Worm (Caenorhabditis elegans) whole organism, L4 larva: Measurements from ENCODE around the gene ZK822.10.

Experiments
- D1046.2 ChIP-seq: fragments of 200-800 bp; sonication (Bioruptor generic); IDR thresholded peaks from 2 replicates; pipeline ENCODE4 v1.3.6; 2022; ENCODE audit warnings: missing genetic modification characterization, missing compliant biosample characterization
- F37D6.2 ChIP-seq: sonication (generic microtip); optimal IDR thresholded peaks from 2 replicates; lab custom pipeline; 2016; ENCODE audit warnings: mild to moderate bottlenecking, missing genetic modification characterization, missing compliant biosample characterization
- T20F7.1 ChIP-seq: fragments of 200-800 bp; sonication (Bioruptor generic); optimal IDR thresholded peaks from 2 replicates; lab custom pipeline; 2018; ENCODE audit warnings: mild to moderate bottlenecking, missing genetic modification characterization, missing compliant biosample characterization
- T26A8.4 ChIP-seq: fragments of 200-800 bp; sonication (Bioruptor generic); IDR thresholded peaks from 2 replicates; pipeline ENCODE4 v1.3.6; 2022; ENCODE audit warnings: missing genetic modification characterization, missing compliant biosample characterization
- Y105C5A.15 ChIP-seq: fragments of 200-800 bp; sonication (Bioruptor generic); IDR thresholded peaks from 2 replicates; pipeline ENCODE4 v1.3.6; 2022; ENCODE audit warnings: missing genetic modification characterization, missing compliant biosample characterization
- Y48G9A.11 ChIP-seq: fragments of 200-800 bp; sonication (Bioruptor generic); IDR thresholded peaks from 2 replicates; pipeline ENCODE4 v1.3.6; 2022; ENCODE audit warnings: missing genetic modification reagents, missing genetic modification characterization, missing compliant biosample characterization
- aha-1 ChIP-seq: fragments of 150-350 bp; peaks from one replicate; lab custom pipeline; 2014; ENCODE audit warnings: missing biosample characterization, missing genetic modification characterization
- arid-1 ChIP-seq: fragments of 200-800 bp; sonication (Bioruptor generic); conservative IDR thresholded peaks from 2 replicates; pipeline ENCODE4 v1.3.6; 2022; ENCODE audit warnings: missing genetic modification reagents, missing genetic modification characterization, missing compliant biosample characterization
- attf-4 ChIP-seq: sonication (generic microtip); optimal IDR thresholded peaks from 3 replicates; lab custom pipeline; 2017; ENCODE audit warnings: missing biosample characterization, missing genetic modification characterization
- ceh-28 ChIP-seq: fragments of 150-350 bp; optimal IDR thresholded peaks from 2 replicates; lab custom pipeline; 2014; ENCODE audit warnings: missing biosample characterization, missing genetic modification reagents, missing genetic modification characterization
- ceh-32 ChIP-seq: sonication (generic microtip); optimal IDR thresholded peaks from 2 replicates; lab custom pipeline; 2016; ENCODE audit warnings: mild to moderate bottlenecking, missing genetic modification characterization, missing compliant biosample characterization; ENCODE audit not compliant: poor library complexity
- ceh-62 ChIP-seq: sonication (generic microtip); optimal IDR thresholded peaks from 2 replicates; lab custom pipeline; 2017; ENCODE audit warnings: missing biosample characterization, missing genetic modification characterization
- daf-16 ChIP-seq, 3 experiments: sonication (generic microtip); optimal IDR thresholded peaks; 2 replicates each; lab custom pipeline; 2016 to 2017; ENCODE audit warnings: missing genetic modification characterization in 3 of 3, missing genetic modification reagents in 3 of 3, mild to moderate bottlenecking in 2 of 3, missing compliant biosample characterization in 2 of 3, missing biosample characterization in 1 of 3, moderate library complexity in 1 of 3
- daf-19 ChIP-seq: fragments of 200-800 bp; sonication (Bioruptor generic); conservative IDR thresholded peaks from 2 replicates; pipeline ENCODE4 v1.3.6; 2022; ENCODE audit warnings: missing genetic modification characterization, missing compliant biosample characterization
- dmd-6 ChIP-seq: fragments of 200-800 bp; sonication (Bioruptor generic); IDR thresholded peaks from 2 replicates; pipeline ENCODE4 v1.3.6; 2022; ENCODE audit warnings: missing genetic modification reagents, missing genetic modification characterization, missing compliant biosample characterization
- dmd-9 ChIP-seq: fragments of 200-800 bp; sonication (Bioruptor generic); IDR thresholded peaks from 2 replicates; pipeline ENCODE4 v1.3.6; 2022; ENCODE audit warnings: missing genetic modification reagents, missing genetic modification characterization, missing compliant biosample characterization
- dve-1 ChIP-seq: sonication (generic microtip); optimal IDR thresholded peaks from 2 replicates; lab custom pipeline; 2017; ENCODE audit warnings: antibody characterized with exemption, mild to moderate bottlenecking, missing genetic modification characterization, missing compliant biosample characterization; ENCODE audit not compliant: insufficient read depth
- fos-1 ChIP-seq: fragments of 150-350 bp; optimal IDR thresholded peaks from 2 replicates; lab custom pipeline; 2014; ENCODE audit warnings: missing biosample characterization, missing genetic modification characterization
- hif-1 ChIP-seq, 2 experiments: sonication (generic microtip); optimal IDR thresholded peaks; 2 replicates each; lab custom pipeline; 2016 to 2017; ENCODE audit warnings: missing compliant biosample characterization in 2 of 2, missing genetic modification characterization in 2 of 2, missing genetic modification reagents in 2 of 2, missing genotype in 2 of 2, mild to moderate bottlenecking in 1 of 2
- hlh-11 ChIP-seq: fragments of 200-800 bp; sonication (Bioruptor generic); optimal IDR thresholded peaks from 2 replicates; lab custom pipeline; 2018; ENCODE audit warnings: mild to moderate bottlenecking, missing genetic modification characterization, missing compliant biosample characterization
- hmg-1.1 ChIP-seq: fragments of 200-800 bp; sonication (Bioruptor generic); IDR thresholded peaks from 2 replicates; pipeline ENCODE4 v1.3.6; 2022; ENCODE audit warnings: missing genetic modification reagents, missing genetic modification characterization, missing compliant biosample characterization
- lin-1 ChIP-seq: fragments of 200-800 bp; sonication (Bioruptor generic); IDR thresholded peaks from 2 replicates; pipeline ENCODE4 v1.3.6; 2022; ENCODE audit warnings: missing genetic modification reagents, missing genetic modification characterization, missing compliant biosample characterization
- lir-3 ChIP-seq: sonication (generic microtip); optimal IDR thresholded peaks from 2 replicates; lab custom pipeline; 2016; ENCODE audit warnings: mild to moderate bottlenecking, missing genetic modification characterization, missing compliant biosample characterization
- lsy-2 ChIP-seq, 2 experiments: fragments of 150-350 bp in 1 of 2; sonication (generic microtip) in 1 of 2; optimal IDR thresholded peaks; 2 replicates each; lab custom pipeline; 2014 to 2017; ENCODE audit warnings: missing biosample characterization in 2 of 2, missing genetic modification characterization in 2 of 2
- madf-5 ChIP-seq, 2 experiments: fragments of 200-800 bp; sonication (Bioruptor generic); IDR thresholded peaks; 2 replicates each; pipeline ENCODE4 v1.3.6; 2022; ENCODE audit warnings: missing compliant biosample characterization in 2 of 2, missing genetic modification characterization in 2 of 2
- mdt-29 ChIP-seq: fragments of 200-800 bp; sonication (Bioruptor generic); IDR thresholded peaks from 2 replicates; pipeline ENCODE4 v1.3.6; 2022; ENCODE audit warnings: missing genetic modification reagents, missing genetic modification characterization, missing compliant biosample characterization
- mep-1 ChIP-seq: fragments of 150-350 bp; sonication (generic microtip); optimal IDR thresholded peaks from 3 replicates; lab custom pipeline; 2014; ENCODE audit warnings: missing biosample characterization, missing genetic modification characterization
- mxl-2 ChIP-seq: fragments of 200-800 bp; sonication (Bioruptor generic); conservative IDR thresholded peaks from 2 replicates; pipeline ENCODE4 v1.3.6; 2022; ENCODE audit warnings: missing genetic modification reagents, missing genetic modification characterization, missing compliant biosample characterization
- nhr-10 ChIP-seq: fragments of 150-350 bp; optimal IDR thresholded peaks from 2 replicates; lab custom pipeline; 2014; ENCODE audit warnings: missing biosample characterization, missing genetic modification characterization
- nhr-28 ChIP-seq: fragments of 150-350 bp; optimal IDR thresholded peaks from 2 replicates; lab custom pipeline; 2014; ENCODE audit warnings: missing biosample characterization, missing genetic modification characterization
- nhr-42 ChIP-seq: fragments of 200-800 bp; sonication (Bioruptor generic); IDR thresholded peaks from 2 replicates; pipeline ENCODE4 v1.3.6; 2022; ENCODE audit warnings: missing genetic modification characterization, missing compliant biosample characterization
- nhr-77 ChIP-seq: fragments of 150-350 bp; optimal IDR thresholded peaks from 2 replicates; lab custom pipeline; 2014; ENCODE audit warnings: missing biosample characterization, missing genetic modification characterization
- pha-4 ChIP-seq, 2 experiments: fragments of 150-350 bp in 1 of 2; fragments of 200-800 bp in 1 of 2; sonication (Bioruptor generic) in 1 of 2; IDR thresholded peaks in 1 of 2; optimal IDR thresholded peaks in 1 of 2; 2 replicates each; pipeline versions ENCODE4 v1.3.6 to Lab custom; 2014 to 2022; ENCODE audit warnings: missing genetic modification characterization in 2 of 2, missing genetic modification reagents in 2 of 2, missing biosample characterization in 1 of 2, missing compliant biosample characterization in 1 of 2
- php-3 ChIP-seq: fragments of 200-800 bp; sonication (Bioruptor generic); IDR thresholded peaks from 2 replicates; pipeline ENCODE4 v1.3.6; 2022; ENCODE audit warnings: missing genetic modification reagents, missing genetic modification characterization, missing compliant biosample characterization
- pqm-1 ChIP-seq: sonication (generic microtip); optimal IDR thresholded peaks from 2 replicates; lab custom pipeline; 2017; ENCODE audit warnings: missing biosample characterization, missing genetic modification characterization
- unc-62 ChIP-seq, 3 experiments: fragments of 150-350 bp in 1 of 3; sonication (generic microtip); optimal IDR thresholded peaks in 2 of 3; peaks in 1 of 3; 1 replicate in 1 of 3; 2 replicates in 2 of 3; lab custom pipeline; 2014 to 2017; ENCODE audit warnings: missing biosample characterization in 3 of 3, missing genetic modification characterization in 3 of 3, missing genetic modification reagents in 3 of 3, missing genotype in 1 of 3
- zfp-2 ChIP-seq: sonication (generic microtip); optimal IDR thresholded peaks from 2 replicates; lab custom pipeline; 2016; ENCODE audit warnings: mild to moderate bottlenecking, missing genetic modification characterization, missing compliant biosample characterization
- ztf-11 ChIP-seq: fragments of 150-350 bp; optimal IDR thresholded peaks from 2 replicates; lab custom pipeline; 2014; ENCODE audit warnings: missing biosample characterization, missing genetic modification characterization
- ztf-7 ChIP-seq: fragments of 150-350 bp; optimal IDR thresholded peaks from 2 replicates; lab custom pipeline; 2014; ENCODE audit warnings: missing biosample characterization, missing genetic modification characterization

The ZK822.10 gene

ce11 chrIV:11902832-11903231 lies 14.1 kb upstream of the ZK822.10 start (continued):
- TF ChIP-seq ceh-32 (tag; lab: Kevin White, UChicago): no peak
- no peak for TF ChIP-seq pqm-1 (tag; lab: Kevin White, UChicago)
- no peak for TF ChIP-seq hif-1 (tag; optimal IDR thresholded peaks at IDR 0.05; lab: Kevin White, UChicago)
- TF ChIP-seq hmg-1.1: no peak
- no peak for TF ChIP-seq mdt-29 (GFP tag; lab: Robert Waterston, UW)
- TF ChIP-seq ceh-28 (tag; lab: Kevin White, UChicago): no peak
- TF ChIP-seq mxl-2 (GFP tag; lab: Robert Waterston, UW): no peak
- TF ChIP-seq hlh-11 (tag; lab: Kevin White, UChicago): peak; percentile 24
- peak; percentile 27 for TF ChIP-seq dve-1 (tag; lab: Kevin White, UChicago)
- TF ChIP-seq ztf-11: no peak
- peak; percentile 8 for TF ChIP-seq nhr-28 (tag; lab: Kevin White, UChicago)
- TF ChIP-seq ztf-7: no peak
- TF ChIP-seq aha-1 (tag; lab: Kevin White, UChicago): peak; percentile 55
- no peak for TF ChIP-seq ceh-62 (tag; lab: Kevin White, UChicago)
- no peak for TF ChIP-seq daf-19 (GFP tag; lab: Robert Waterston, UW)
- TF ChIP-seq lir-3: no peak
- TF ChIP-seq madf-5 (GFP tag; IDR thresholded peaks at IDR 0.05; lab: Robert Waterston, UW): no peak
- TF ChIP-seq Y105C5A.15 (GFP tag; lab: Robert Waterston, UW): no peak

ce11 chrIV:11903676-11904075 lies 13.3 kb upstream of the ZK822.10 start:
- TF ChIP-seq aha-1 (tag; lab: Kevin White, UChicago): peak; percentile 24
- no peak for TF ChIP-seq attf-4 (tag; lab: Kevin White, UChicago)
- TF ChIP-seq, all 104 proteins: peak for 1

- no peak for TF ChIP-seq Y48G9A.11
- no peak for TF ChIP-seq hlh-11 (tag; lab: Kevin White, UChicago)
Measured at ce11 chrIV:11908733-11909132, 8.2 kb upstream of the ZK822.10 start.

- no peak for TF ChIP-seq ceh-28 (tag; lab: Kevin White, UChicago)
- TF ChIP-seq nhr-28 (tag; lab: Kevin White, UChicago): peak; percentile 23
- peak; percentile 40 for TF ChIP-seq pqm-1 (tag; lab: Kevin White, UChicago)
- TF ChIP-seq aha-1 (tag; lab: Kevin White, UChicago): peak; percentile 43
- no peak for TF ChIP-seq zfp-2 (tag; lab: Kevin White, UChicago)
- no peak for TF ChIP-seq D1046.2
- peak; percentile 33; the same call in 1 of the 2 replicates for TF ChIP-seq dmd-6
- no peak for TF ChIP-seq daf-16 (GFP tag; optimal IDR thresholded peaks at IDR 0.05; lab: Kevin White, UChicago)
- TF ChIP-seq daf-16 (tag; optimal IDR thresholded peaks at IDR 0.05; lab: Kevin White, UChicago): peak; percentile 17
- peak in 1 of 2 experiments; percentile 18 for TF ChIP-seq unc-62 (GFP tag; optimal IDR thresholded peaks at IDR 0.05 in 1 of 2; lab: Kevin White, UChicago)
- TF ChIP-seq unc-62 (tag; optimal IDR thresholded peaks at IDR 0.05; lab: Kevin White, UChicago): no peak
Measured at ce11 chrIV:11911723-11912122, 5.2 kb upstream of the ZK822.10 start, which contains the start of gene VZK822L.2. VZK822L.2 (plus strand) TSS chrIV:11912023.

ce11 chrIV:11913295-11913940 lies 3.5 kb upstream of the ZK822.10 start:
- 0 out of 2 replicates have a peak, but pooled peaks have one; percentile 6 for TF ChIP-seq nhr-42 (GFP tag; lab: Robert Waterston, UW)
- TF ChIP-seq nhr-77 (tag; lab: Kevin White, UChicago): peak; percentile 71
- no peak for TF ChIP-seq attf-4 (tag; lab: Kevin White, UChicago)
- no peak for TF ChIP-seq fos-1 (tag; lab: Kevin White, UChicago)
- peak; percentile 34 for TF ChIP-seq T20F7.1 (GFP tag; lab: Kevin White, UChicago)
- TF ChIP-seq T26A8.4 (GFP tag; lab: Robert Waterston, UW): peak; percentile 81
- peak; percentile 29 for TF ChIP-seq hlh-11 (tag; lab: Kevin White, UChicago)
- TF ChIP-seq F37D6.2 (tag; lab: Kevin White, UChicago): no peak
- TF ChIP-seq lsy-2 (tag; optimal IDR thresholded peaks at IDR 0.05; lab: Kevin White, UChicago): peak in 1 of 2 experiments; percentile 27
- TF ChIP-seq lin-1 (GFP tag; lab: Robert Waterston, UW): peak; percentile 35; the same call in 1 of the 2 replicates
- peak; percentile 42 for TF ChIP-seq mep-1 (tag; lab: Kevin White, UChicago)
- no peak for TF ChIP-seq dmd-9 (GFP tag; lab: Robert Waterston, UW)
- 0 out of 2 replicates have a peak, but pooled peaks have one; percentile 68 for TF ChIP-seq pha-4 (GFP tag; IDR thresholded peaks at IDR 0.05; lab: Robert Waterston, UW)
- TF ChIP-seq pha-4 (tag; optimal IDR thresholded peaks at IDR 0.05; lab: Kevin White, UChicago): no peak
- TF ChIP-seq php-3 (GFP tag; lab: Robert Waterston, UW): peak; percentile 53
- TF ChIP-seq madf-5 (GFP tag; IDR thresholded peaks at IDR 0.05; lab: Robert Waterston, UW): 0 out of 4 replicates have a peak, but pooled peaks of 1 of the 2 experiments have one; percentile 19
- peak; percentile 20 for TF ChIP-seq nhr-10 (tag; lab: Kevin White, UChicago)
- no peak for TF ChIP-seq ztf-7
- no peak for TF ChIP-seq daf-16 (GFP tag; optimal IDR thresholded peaks at IDR 0.05; lab: Kevin White, UChicago)
- peak; percentile 42 for TF ChIP-seq daf-16 (tag; optimal IDR thresholded peaks at IDR 0.05; lab: Kevin White, UChicago)
- TF ChIP-seq arid-1 (GFP tag; lab: Robert Waterston, UW): 0 out of 2 replicates have a peak, but pooled peaks have one; percentile 25
- peak; percentile 73; the same call in 1 of the 2 replicates for TF ChIP-seq mdt-29 (GFP tag; lab: Robert Waterston, UW)
